Worm (Caenorhabditis elegans) whole organism, L4 larva: ENCODE data around the gene best-15.

Experiments
- lin-39 ChIP-seq: fragments of 150-350 bp; optimal IDR thresholded peaks from 2 replicates; lab custom pipeline; 2014; ENCODE audit warnings: missing biosample characterization, missing genetic modification reagents, missing genetic modification characterization
- nhr-77 ChIP-seq: fragments of 150-350 bp; optimal IDR thresholded peaks from 2 replicates; lab custom pipeline; 2014; ENCODE audit warnings: missing biosample characterization, missing genetic modification characterization
- unc-62 ChIP-seq, 3 experiments: fragments of 150-350 bp in 1 of 3; sonication (generic microtip); optimal IDR thresholded peaks in 2 of 3; peaks in 1 of 3; 1 replicate in 1 of 3; 2 replicates in 2 of 3; lab custom pipeline; 2014 to 2017; ENCODE audit warnings: missing biosample characterization in 3 of 3, missing genetic modification characterization in 3 of 3, missing genetic modification reagents in 3 of 3, missing genotype in 1 of 3
- ztf-11 ChIP-seq: fragments of 150-350 bp; optimal IDR thresholded peaks from 2 replicates; lab custom pipeline; 2014; ENCODE audit warnings: missing biosample characterization, missing genetic modification characterization

DNA sequence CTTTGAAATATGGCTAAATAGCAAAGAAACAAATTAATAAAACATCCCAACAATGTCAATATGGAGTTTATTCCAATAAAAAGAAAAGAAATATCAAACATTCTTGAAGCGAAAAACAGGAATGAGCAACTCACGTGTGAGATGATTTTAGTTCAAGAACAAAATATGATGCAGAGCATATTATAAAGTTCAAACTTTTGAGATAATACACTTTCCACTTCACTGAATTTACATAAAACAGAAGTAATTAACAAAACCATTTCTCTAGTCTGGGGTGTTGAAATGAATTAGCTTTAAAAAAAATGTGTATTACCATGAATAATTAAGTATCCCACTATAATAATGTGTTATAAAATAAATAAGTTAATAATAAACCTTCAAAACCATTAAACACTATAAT lies 45.3 kb downstream of the best-15 start, which contains the start of gene srd-7:
- TF ChIP-seq unc-62 (GFP tag; optimal IDR thresholded peaks at IDR 0.05 in 1 of 2; lab: Kevin White, UChicago) = no peak
- TF ChIP-seq unc-62 (tag; optimal IDR thresholded peaks at IDR 0.05; lab: Kevin White, UChicago) = no peak
- no peak for TF ChIP-seq lin-39
- no peak for TF ChIP-seq ztf-11 (tag; lab: Kevin White, UChicago)
- TF ChIP-seq nhr-77 (tag; lab: Kevin White, UChicago) = no peak
